Worm (Caenorhabditis elegans): Measurements from ENCODE around the gene F55C12.19.

- TF ChIP-seq ztf-11 (tag; optimal IDR thresholded peaks at IDR 0.05) (no peak), fkh-10 (GFP tag; optimal IDR thresholded peaks at IDR 0.05) (no peak), unc-62 (GFP tag; optimal IDR thresholded peaks at IDR 0.05) (no peak), mep-1 (tag; optimal IDR thresholded peaks at IDR 0.05) (no peak), nhr-11 (tag; optimal IDR thresholded peaks at IDR 0.05) (no peak)
Observed at ce11 chrII:5911274-5911673, 45.3 kb downstream of the F55C12.19 start, which contains the start of gene cgt-3.

Measured in whole organism, L1 larva.